Worm (Caenorhabditis elegans) whole organism, early embryonic: ENCODE results near the gene C34F6.10.

ENCODE experiments used
- B0310.2 ChIP-seq: sonication (generic microtip); optimal IDR thresholded peaks from 2 replicates; lab custom pipeline; 2016; ENCODE audit warnings: mild to moderate bottlenecking, missing genetic modification characterization, missing compliant biosample characterization
- ama-1 ChIP-seq: fragments of 150-350 bp; optimal IDR thresholded peaks from 2 replicates; lab custom pipeline; 2014
- ceh-13 ChIP-seq: fragments of 200-800 bp; sonication (Bioruptor generic); optimal IDR thresholded peaks from 2 replicates; lab custom pipeline; 2018; ENCODE audit warnings: mild to moderate bottlenecking, missing genetic modification characterization, missing compliant biosample characterization
- ceh-36 ChIP-seq: sonication (generic microtip); optimal IDR thresholded peaks from 2 replicates; lab custom pipeline; 2016; ENCODE audit warnings: missing genetic modification characterization, inconsistent platforms, missing compliant biosample characterization
- ets-7 ChIP-seq: sonication (generic microtip); optimal IDR thresholded peaks from 2 replicates; lab custom pipeline; 2016; ENCODE audit warnings: missing genotype, missing genetic modification characterization, missing compliant biosample characterization
- flt-1 ChIP-seq: fragments of 200-800 bp; sonication (Bioruptor generic); IDR thresholded peaks from 2 replicates; pipeline ENCODE4 v1.3.6; 2022; ENCODE audit warnings: missing genetic modification characterization, missing compliant biosample characterization
- hmbx-1 ChIP-seq: sonication (generic microtip); optimal IDR thresholded peaks from 2 replicates; lab custom pipeline; 2016; ENCODE audit warnings: mild to moderate bottlenecking, missing genetic modification characterization, missing compliant biosample characterization
- hmg-4 ChIP-seq: fragments of 200-800 bp; sonication (Bioruptor generic); optimal IDR thresholded peaks from 2 replicates; lab custom pipeline; 2018; ENCODE audit warnings: mild to moderate bottlenecking, missing genetic modification characterization, missing compliant biosample characterization
- hnd-1 ChIP-seq: sonication (generic microtip); optimal IDR thresholded peaks from 2 replicates; lab custom pipeline; 2016; ENCODE audit warnings: missing genetic modification characterization, missing compliant biosample characterization
- pes-1 ChIP-seq: fragments of 200-800 bp; sonication (Bioruptor generic); IDR thresholded peaks from 2 replicates; pipeline ENCODE4 v1.3.6; 2022; ENCODE audit warnings: missing genetic modification reagents, missing genetic modification characterization, missing compliant biosample characterization
- scrt-1 ChIP-seq: fragments of 200-800 bp; sonication (Bioruptor generic); IDR thresholded peaks from 2 replicates; pipeline ENCODE4 v1.3.6; 2022; ENCODE audit warnings: missing genetic modification characterization, missing compliant biosample characterization
- tbx-37 ChIP-seq: fragments of 200-800 bp; sonication (Bioruptor generic); conservative IDR thresholded peaks from 2 replicates; pipeline ENCODE4 v1.3.6; 2022; ENCODE audit warnings: missing genetic modification reagents, missing genetic modification characterization, missing compliant biosample characterization
- tra-4 ChIP-seq: sonication (generic microtip); optimal IDR thresholded peaks from 2 replicates; lab custom pipeline; 2017; ENCODE audit warnings: missing genetic modification characterization, missing compliant biosample characterization

- TF ChIP-seq ama-1 (lab: Kevin White, UChicago) = no peak
- no peak for TF ChIP-seq hnd-1 (tag; lab: Kevin White, UChicago)
- TF ChIP-seq B0310.2 = no peak
- no peak for TF ChIP-seq scrt-1 (GFP tag; lab: Robert Waterston, UW)
- no peak for TF ChIP-seq tbx-37 (GFP tag; lab: Robert Waterston, UW)
- no peak for TF ChIP-seq hmg-4
- no peak for TF ChIP-seq ceh-13 (GFP tag; lab: Kevin White, UChicago)
- no peak for TF ChIP-seq hmbx-1
- TF ChIP-seq pes-1 (GFP tag; lab: Robert Waterston, UW) = no peak
- TF ChIP-seq ets-7 (tag; lab: Kevin White, UChicago) = no peak
- TF ChIP-seq tra-4 = no peak
- TF ChIP-seq flt-1 (GFP tag; lab: Robert Waterston, UW) = no peak
- no peak for TF ChIP-seq ceh-36 (tag; lab: Kevin White, UChicago)
These were observed 47.2 kb upstream of the C34F6.10 start, which contains the start of gene F38B2.4 for ce11 chrX:11287617-11288016.
